Worm (Caenorhabditis elegans) whole organism, L1 larva: ENCODE measurements around the gene F22F7.8.
A peak's percentile ranks its signal among the peaks of the same experiment; 100 is the strongest.
"Not testable (repeated sequence)": the region's sequence is repeated elsewhere in the genome, so short reads cannot be mapped to it uniquely, and the experiment has no call there.

Source experiments
- C34B4.2 ChIP-seq: sonication (generic microtip); optimal IDR thresholded peaks from 2 replicates; lab custom pipeline; 2017; ENCODE audit warnings: mild to moderate bottlenecking, missing genetic modification characterization, missing compliant biosample characterization
- F16B12.6 ChIP-seq: fragments of 150-350 bp; optimal IDR thresholded peaks from 2 replicates; lab custom pipeline; 2014; ENCODE audit warnings: missing biosample characterization, missing genetic modification characterization
- ceh-63 ChIP-seq: fragments of 200-800 bp; sonication (Bioruptor generic); optimal IDR thresholded peaks from 2 replicates; lab custom pipeline; 2018; ENCODE audit warnings: mild to moderate bottlenecking, missing genetic modification characterization, missing compliant biosample characterization
- ceh-8 ChIP-seq: fragments of 200-800 bp; sonication (Bioruptor generic); optimal IDR thresholded peaks from 2 replicates; lab custom pipeline; 2018; ENCODE audit warnings: mild to moderate bottlenecking, missing genetic modification characterization, moderate library complexity, missing compliant biosample characterization
- ceh-88 ChIP-seq: fragments of 200-800 bp; sonication (Bioruptor generic); IDR thresholded peaks from 2 replicates; pipeline ENCODE4 v1.3.6; 2022; ENCODE audit warnings: missing genetic modification characterization, missing compliant biosample characterization
- dpl-1 ChIP-seq, 3 experiments: fragments of 150-350 bp in 2 of 3; sonication (generic microtip) in 1 of 3; optimal IDR thresholded peaks; 2 replicates each; lab custom pipeline; 2014 to 2017; ENCODE audit warnings: missing biosample characterization in 3 of 3, missing genetic modification characterization in 3 of 3, missing genetic modification reagents in 3 of 3
- efl-1 ChIP-seq, 4 experiments: fragments of 150-350 bp; optimal IDR thresholded peaks in 3 of 4; peaks in 1 of 4; 1 replicate in 1 of 4; 2 replicates in 3 of 4; lab custom pipeline; 2014; ENCODE audit warnings: missing biosample characterization in 2 of 4, missing genetic modification characterization in 2 of 4, missing genetic modification reagents in 2 of 4
- efl-3 ChIP-seq: fragments of 200-800 bp; sonication (Bioruptor generic); optimal IDR thresholded peaks from 2 replicates; lab custom pipeline; 2018; ENCODE audit warnings: mild to moderate bottlenecking, missing genetic modification characterization, missing compliant biosample characterization
- egl-27 ChIP-seq, 2 experiments: fragments of 150-350 bp in 1 of 2; sonication (generic microtip); optimal IDR thresholded peaks; 3 replicates each; lab custom pipeline; 2017 to 2018; ENCODE audit warnings: missing biosample characterization in 2 of 2, missing genetic modification characterization in 2 of 2, missing genetic modification reagents in 2 of 2
- ets-5 ChIP-seq: fragments of 200-800 bp; sonication (Bioruptor generic); IDR thresholded peaks from 2 replicates; pipeline ENCODE4 v1.3.6; 2022; ENCODE audit warnings: missing genetic modification characterization, missing compliant biosample characterization
- fos-1 ChIP-seq: fragments of 150-350 bp; optimal IDR thresholded peaks from 2 replicates; lab custom pipeline; 2014; ENCODE audit warnings: missing biosample characterization, missing genetic modification characterization
- hpl-2 ChIP-seq: fragments of 150-350 bp; optimal IDR thresholded peaks from 2 replicates; lab custom pipeline; 2014; ENCODE audit warnings: missing biosample characterization, missing genetic modification reagents, missing genetic modification characterization
- isw-1 ChIP-seq: fragments of 200-800 bp; sonication (Bioruptor generic); IDR thresholded peaks from 2 replicates; pipeline ENCODE4 v1.3.6; 2022; ENCODE audit warnings: missing genetic modification characterization, missing compliant biosample characterization
- lin-13 ChIP-seq: fragments of 150-350 bp; optimal IDR thresholded peaks from 2 replicates; lab custom pipeline; 2014; ENCODE audit warnings: missing biosample characterization, missing genetic modification reagents, missing genetic modification characterization
- lin-14 ChIP-seq: fragments of 200-800 bp; sonication (Bioruptor generic); optimal IDR thresholded peaks from 2 replicates; lab custom pipeline; 2018; ENCODE audit warnings: mild to moderate bottlenecking, missing genetic modification characterization, moderate library complexity, missing compliant biosample characterization
- lir-3 ChIP-seq: sonication (generic microtip); optimal IDR thresholded peaks from 2 replicates; lab custom pipeline; 2016; ENCODE audit warnings: mild to moderate bottlenecking, missing genetic modification characterization, moderate library complexity, missing compliant biosample characterization; ENCODE audit not compliant: poor library complexity
- mdl-1 ChIP-seq, 2 experiments: fragments of 150-350 bp; optimal IDR thresholded peaks; 2 replicates each; lab custom pipeline; 2014 to 2017; ENCODE audit warnings: missing biosample characterization in 2 of 2, missing genetic modification characterization in 2 of 2, inconsistent platforms in 1 of 2
- nhr-28 ChIP-seq: fragments of 150-350 bp; optimal IDR thresholded peaks from 2 replicates; lab custom pipeline; 2014; ENCODE audit warnings: missing biosample characterization, missing genetic modification characterization
- nhr-71 ChIP-seq: sonication (generic microtip); optimal IDR thresholded peaks from 2 replicates; lab custom pipeline; 2016; ENCODE audit warnings: mild to moderate bottlenecking, missing genetic modification characterization, moderate library complexity, missing compliant biosample characterization
- nhr-76 ChIP-seq: sonication (generic microtip); optimal IDR thresholded peaks from 2 replicates; lab custom pipeline; 2017; ENCODE audit warnings: missing biosample characterization, missing genetic modification characterization
- nhr-84 ChIP-seq: sonication (generic microtip); optimal IDR thresholded peaks from 2 replicates; lab custom pipeline; 2017; ENCODE audit warnings: missing biosample characterization, missing genetic modification characterization
- nhr-90 ChIP-seq: sonication (generic microtip); optimal IDR thresholded peaks from 2 replicates; lab custom pipeline; 2016; ENCODE audit warnings: mild to moderate bottlenecking, missing genetic modification characterization, missing compliant biosample characterization; ENCODE audit not compliant: poor library complexity
- pag-3 ChIP-seq: sonication (generic microtip); optimal IDR thresholded peaks from 2 replicates; lab custom pipeline; 2017; ENCODE audit warnings: missing genetic modification characterization, mild to moderate bottlenecking, missing compliant biosample characterization, antibody characterized with exemption, borderline replicate concordance; ENCODE audit not compliant: insufficient read depth
- pqm-1 ChIP-seq: sonication (generic microtip); optimal IDR thresholded peaks from 3 replicates; lab custom pipeline; 2017; ENCODE audit warnings: missing biosample characterization, missing genetic modification characterization
- snpc-4 ChIP-seq: fragments of 150-350 bp; optimal IDR thresholded peaks from 2 replicates; lab custom pipeline; 2014; ENCODE audit warnings: missing biosample characterization, missing genetic modification characterization
- snu-23 ChIP-seq: sonication (generic microtip); optimal IDR thresholded peaks from 2 replicates; lab custom pipeline; 2016; ENCODE audit warnings: missing genetic modification characterization, missing compliant biosample characterization
- sptf-1 ChIP-seq: fragments of 150-350 bp; optimal IDR thresholded peaks from 2 replicates; lab custom pipeline; 2014; ENCODE audit warnings: missing biosample characterization, missing genetic modification characterization
- tbx-2 ChIP-seq: sonication (generic microtip); optimal IDR thresholded peaks from 2 replicates; lab custom pipeline; 2016; ENCODE audit warnings: missing genetic modification characterization, missing compliant biosample characterization
- tlp-1 ChIP-seq: fragments of 150-350 bp; optimal IDR thresholded peaks from 2 replicates; lab custom pipeline; 2014; ENCODE audit warnings: missing biosample characterization, missing genetic modification characterization
- unc-130 ChIP-seq: fragments of 150-350 bp; optimal IDR thresholded peaks from 2 replicates; lab custom pipeline; 2017; ENCODE audit warnings: missing biosample characterization, missing genetic modification characterization, inconsistent platforms
- unc-86 ChIP-seq: sonication (generic microtip); optimal IDR thresholded peaks from 2 replicates; lab custom pipeline; 2016; ENCODE audit warnings: missing genetic modification characterization, missing compliant biosample characterization
- vab-15 ChIP-seq: sonication (generic microtip); optimal IDR thresholded peaks from 2 replicates; lab custom pipeline; 2017; ENCODE audit warnings: missing genotype, mild to moderate bottlenecking, missing genetic modification characterization, missing compliant biosample characterization
- xbp-1 ChIP-seq: sonication (generic microtip); optimal IDR thresholded peaks from 2 replicates; lab custom pipeline; 2016; ENCODE audit warnings: missing genetic modification characterization, missing compliant biosample characterization
- zag-1 ChIP-seq: fragments of 150-350 bp; optimal IDR thresholded peaks from 2 replicates; lab custom pipeline; 2014; ENCODE audit warnings: missing biosample characterization, missing genetic modification characterization
- zip-4 ChIP-seq: fragments of 200-800 bp; sonication (Bioruptor generic); optimal IDR thresholded peaks from 2 replicates; lab custom pipeline; 2018; ENCODE audit warnings: mild to moderate bottlenecking, missing genetic modification characterization, moderate library complexity, missing compliant biosample characterization

The F22F7.8 gene

DNA sequence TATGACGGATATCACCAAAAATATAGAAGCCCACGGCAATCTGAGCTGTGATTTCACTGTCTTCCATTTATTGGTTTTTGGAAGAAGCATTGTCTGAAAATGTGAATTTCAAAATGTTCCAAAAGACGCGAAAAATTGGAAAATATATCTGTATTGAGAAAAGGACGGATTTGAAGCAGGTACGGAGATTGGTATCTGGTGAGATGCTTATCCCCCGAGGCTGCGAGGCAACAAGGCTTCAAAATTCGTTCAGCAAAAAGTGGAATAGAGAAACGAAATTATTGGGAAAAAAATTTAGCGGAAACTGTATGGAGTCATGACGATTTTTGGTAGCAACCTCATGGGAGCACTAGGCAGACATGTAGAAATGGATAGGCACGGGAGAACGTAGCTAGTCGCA, 18.6 kb downstream of the F22F7.8 start, which contains the start of gene F36F12.1:
Gene F36F12.1 (minus strand): TSS at position 101 of the 400 bp plus-strand sequence.
- TF ChIP-seq efl-1 (optimal IDR thresholded peaks at IDR 0.05; lab: Kevin White, UChicago) (no peak), efl-1 (GFP tag; optimal IDR thresholded peaks at IDR 0.05 in 1 of 2; lab: Kevin White, UChicago) (peak in 1 of 2 experiments; percentile 55), tbx-2 (tag; lab: Kevin White, UChicago) (no peak)

DNA sequence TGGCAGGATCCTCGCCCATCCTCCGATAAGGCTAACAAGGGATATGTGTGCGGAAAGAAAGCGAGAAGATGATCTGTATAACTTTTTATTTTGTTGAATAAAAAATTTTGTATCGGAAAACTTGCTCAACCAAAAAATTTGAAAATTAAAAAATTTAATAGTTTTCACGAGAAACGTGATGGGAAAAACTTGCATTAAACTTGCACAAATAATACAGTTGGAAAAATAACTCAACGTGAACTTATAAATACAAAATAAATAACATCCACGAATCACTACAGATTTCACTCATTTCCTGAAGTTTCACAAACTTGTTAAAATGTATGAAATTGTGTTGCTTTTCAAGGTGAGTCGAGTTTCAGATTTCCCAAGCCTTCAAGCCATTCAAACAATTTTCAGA, 22.7 kb downstream of the F22F7.8 start, which contains the start of gene F36F12.7:
Gene F36F12.7 (plus strand): TSS at position 301 of the 400 bp plus-strand sequence.
- TF ChIP-seq hpl-2 (no peak), efl-3 (GFP tag; lab: Kevin White, UChicago) (no peak), pag-3 (tag; lab: Kevin White, UChicago) (no peak), dpl-1 (GFP tag; optimal IDR thresholded peaks at IDR 0.05; lab: Kevin White, UChicago) (no peak), snpc-4 (tag; lab: Kevin White, UChicago) (no peak), ceh-8 (GFP tag; lab: Kevin White, UChicago) (no peak), ets-5 (no peak), lir-3 (no peak), zip-4 (GFP tag; lab: Kevin White, UChicago) (no peak), snu-23 (GFP tag; lab: Kevin White, UChicago) (no peak), ceh-88 (no peak), nhr-76 (no peak), F16B12.6 (tag; lab: Kevin White, UChicago) (no peak), sptf-1 (tag; lab: Kevin White, UChicago) (no peak), lin-14 (GFP tag; lab: Kevin White, UChicago) (no peak), C34B4.2 (tag; lab: Kevin White, UChicago) (no peak), mdl-1 (tag; optimal IDR thresholded peaks at IDR 0.05; lab: Kevin White, UChicago) (no peak), lin-13 (no peak), nhr-28 (tag; lab: Kevin White, UChicago) (no peak), egl-27 (tag; optimal IDR thresholded peaks at IDR 0.05; lab: Kevin White, UChicago) (no peak)

DNA sequence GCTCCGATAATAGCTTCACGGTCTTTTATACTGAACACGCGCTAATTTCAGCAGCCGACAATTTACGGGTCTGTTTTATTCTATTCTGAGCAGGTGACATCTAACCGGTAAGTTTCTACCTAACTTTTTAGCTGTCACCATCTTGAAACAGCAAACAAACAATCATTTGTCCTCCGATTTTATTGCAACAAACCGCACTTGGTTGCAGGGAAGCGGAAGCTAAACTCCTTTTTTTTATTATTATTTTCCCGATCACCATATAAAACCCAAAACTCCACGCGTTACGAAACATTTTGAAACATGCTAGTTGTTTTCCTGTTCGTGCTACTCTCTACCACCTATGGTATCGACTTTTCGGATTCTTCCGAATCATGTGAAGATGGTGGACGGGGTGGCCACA, 24.1 kb downstream of the F22F7.8 start, which contains the start of gene clec-208:
Gene clec-208 (plus strand): TSS at position 301 of the 400 bp plus-strand sequence.
- TF ChIP-seq ceh-63 (no peak), vab-15 (tag; lab: Kevin White, UChicago) (no peak), tlp-1 (no peak), C34B4.2 (tag; lab: Kevin White, UChicago) (no peak), unc-130 (tag; lab: Kevin White, UChicago) (no peak), fos-1 (tag; lab: Kevin White, UChicago) (no peak), pqm-1 (no peak), nhr-28 (tag; lab: Kevin White, UChicago) (no peak)

DNA sequence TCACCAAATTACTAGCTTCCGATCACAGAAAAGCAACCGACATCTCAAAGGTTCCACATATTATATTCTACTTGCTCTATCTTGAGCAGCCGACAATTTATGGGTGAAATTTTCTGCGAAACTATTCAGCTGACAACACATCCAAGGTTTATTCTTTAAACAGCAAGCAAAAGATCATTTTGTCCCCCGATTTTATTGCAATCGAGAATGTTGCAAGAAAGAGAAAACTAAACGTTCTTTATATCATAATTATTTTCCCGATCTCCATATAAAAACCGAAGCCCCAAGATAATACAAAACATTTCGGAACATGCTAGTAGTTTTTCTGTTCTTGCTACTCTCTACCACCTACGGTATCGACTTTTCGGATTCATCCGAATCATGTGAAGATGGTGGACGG, 26.0 kb downstream of the F22F7.8 start, which contains the start of gene clec-207:
Gene clec-207 (plus strand): TSS at position 301 of the 400 bp plus-strand sequence.
- TF ChIP-seq nhr-90 (no peak), zag-1 (tag; lab: Kevin White, UChicago) (no peak), ceh-8 (GFP tag; lab: Kevin White, UChicago) (no peak), unc-86 (no peak), xbp-1 (no peak)

DNA sequence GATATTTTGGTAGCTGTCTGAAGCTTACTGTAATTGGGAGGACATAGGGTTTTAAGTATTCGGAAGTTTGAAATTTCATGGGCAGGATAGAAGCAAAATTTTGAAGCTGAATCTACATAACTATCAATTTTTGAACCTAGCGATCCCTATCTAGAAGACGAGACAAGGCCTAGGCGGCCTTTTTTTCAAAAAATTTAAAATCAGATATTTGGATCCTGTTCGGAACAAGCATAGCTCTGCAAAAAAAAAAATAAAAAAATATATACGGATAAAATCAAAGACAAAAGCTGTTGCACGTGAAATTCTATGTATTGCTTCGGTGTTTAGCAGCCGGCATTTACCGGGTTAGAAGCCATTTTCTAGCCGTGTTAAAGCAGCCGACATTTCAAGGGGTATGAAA, 26.6 kb downstream of the F22F7.8 start, which contains the start of gene F36F12.2:
Gene F36F12.2 (minus strand): TSS at position 101 of the 400 bp plus-strand sequence.
- TF ChIP-seq unc-130 (tag; lab: Kevin White, UChicago) (no peak), nhr-90 (no peak)

DNA sequence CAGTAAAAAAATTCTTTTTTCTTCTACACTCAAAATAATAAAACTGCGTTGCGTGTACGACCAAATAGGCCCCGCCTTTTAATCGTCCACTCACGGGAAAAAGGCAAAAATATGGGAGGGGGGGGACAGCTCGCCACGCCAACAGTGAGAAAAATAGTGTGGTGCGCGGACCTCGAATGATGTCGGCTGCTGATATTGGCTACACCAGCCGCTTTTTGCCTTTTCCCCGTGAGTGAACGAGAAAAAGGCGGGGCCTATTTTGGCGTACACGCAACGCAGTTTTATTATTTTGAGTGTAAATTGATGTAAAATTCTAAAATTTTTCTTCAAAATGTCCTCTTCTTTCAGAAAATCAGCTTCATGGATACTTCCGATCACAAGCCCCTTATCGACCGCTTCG, 31.4 kb downstream of the F22F7.8 start, which contains the start of gene ztf-28:
Gene ztf-28 (plus strand): TSS at position 349 of the 400 bp plus-strand sequence.
- not testable (repeated sequence) for TF ChIP-seq nhr-71; isw-1; nhr-84 (tag; lab: Kevin White, UChicago)
